Fruit fly (Drosophila melanogaster) whole organism, embryonic: ENCODE data around the gene CG15767.
A peak's percentile ranks its signal among the peaks of the same experiment; 100 is the strongest.

ENCODE experiments used
- Aef1 ChIP-seq: fragments of 200-800 bp; sonication (Bioruptor generic); IDR thresholded peaks from 3 replicates; pipeline ENCODE4 v1.3.6; 2022; ENCODE audit warnings: missing biosample characterization, missing genetic modification characterization
- Antp ChIP-seq: fragments of 200-800 bp; sonication (Bioruptor generic); optimal IDR thresholded peaks from 3 replicates; lab custom pipeline; 2016; ENCODE audit warnings: missing biosample characterization, missing genetic modification characterization
- B-H1 ChIP-seq: fragments of 200-800 bp; sonication (Bioruptor generic); IDR thresholded peaks from 3 replicates; pipeline ENCODE4 v1.3.6; 2022; ENCODE audit warnings: missing biosample characterization, missing genetic modification characterization
- Blimp-1 ChIP-seq: fragments of 200-800 bp; sonication (Bioruptor generic); optimal IDR thresholded peaks from 3 replicates; lab custom pipeline; 2018; ENCODE audit warnings: missing biosample characterization, missing genetic modification characterization, mild to moderate bottlenecking, moderate library complexity, missing genetic modification reagents
- BtbVII ChIP-seq: fragments of 200-800 bp; sonication (Bioruptor generic); optimal IDR thresholded peaks from 3 replicates; lab custom pipeline; 2017; ENCODE audit warnings: missing biosample characterization, mild to moderate bottlenecking, missing genetic modification characterization
- CG10431 ChIP-seq: fragments of 200-800 bp; sonication (Bioruptor generic); optimal IDR thresholded peaks from 3 replicates; lab custom pipeline; 2018; ENCODE audit warnings: missing biosample characterization, mild to moderate bottlenecking, missing genetic modification characterization
- CG10979 ChIP-seq: fragments of 200-800 bp; sonication (Bioruptor generic); optimal IDR thresholded peaks from 2 replicates; lab custom pipeline; 2018; ENCODE audit warnings: missing biosample characterization, mild to moderate bottlenecking, missing genetic modification characterization, moderate library complexity
- CG11093 ChIP-seq: fragments of 200-800 bp; sonication (Bioruptor generic); IDR thresholded peaks from 3 replicates; pipeline ENCODE4 v1.3.6; 2022; ENCODE audit warnings: missing biosample characterization, missing genetic modification characterization
- CG12744 ChIP-seq: fragments of 200-800 bp; sonication (Bioruptor generic); optimal IDR thresholded peaks from 2 replicates; lab custom pipeline; 2016; ENCODE audit warnings: missing biosample characterization, missing genetic modification characterization
- CG15601 ChIP-seq: fragments of 200-800 bp; sonication (Bioruptor generic); optimal IDR thresholded peaks from 3 replicates; lab custom pipeline; 2019; ENCODE audit warnings: missing biosample characterization, mild to moderate bottlenecking, missing genetic modification characterization, moderate library complexity
- CG16779 ChIP-seq: fragments of 200-800 bp; sonication (Bioruptor generic); IDR thresholded peaks from 2 replicates; pipeline ENCODE4 v1.3.6; 2022; ENCODE audit warnings: missing biosample characterization, missing genetic modification characterization
- CG2199 ChIP-seq: fragments of 200-800 bp; sonication (Bioruptor generic); IDR thresholded peaks from 3 replicates; pipeline ENCODE4 v1.3.6; 2022; ENCODE audit warnings: missing biosample characterization, missing genetic modification characterization
- CG3065 ChIP-seq: fragments of 200-800 bp; sonication (Bioruptor generic); optimal IDR thresholded peaks from 2 replicates; lab custom pipeline; 2016; ENCODE audit warnings: missing biosample characterization, missing genetic modification characterization
- CG31224 ChIP-seq: fragments of 200-800 bp; sonication (Bioruptor generic); IDR thresholded peaks from 2 replicates; pipeline ENCODE4 v1.3.6; 2022; ENCODE audit warnings: missing biosample characterization, missing genetic modification characterization
- CG32772 ChIP-seq: fragments of 200-800 bp; sonication (Bioruptor generic); IDR thresholded peaks from 2 replicates; pipeline ENCODE4 v1.3.6; 2022; ENCODE audit warnings: missing biosample characterization, missing genetic modification characterization
- CG4282 ChIP-seq: fragments of 200-800 bp; sonication (Bioruptor generic); optimal IDR thresholded peaks from 2 replicates; lab custom pipeline; 2016; ENCODE audit warnings: missing biosample characterization, missing genetic modification characterization
- CG4707 ChIP-seq: fragments of 200-800 bp; sonication (Bioruptor generic); optimal IDR thresholded peaks from 2 replicates; lab custom pipeline; 2018; ENCODE audit warnings: missing biosample characterization, mild to moderate bottlenecking, missing genetic modification characterization, moderate library complexity
- CG6791 ChIP-seq: fragments of 200-800 bp; sonication (Bioruptor generic); IDR thresholded peaks from 3 replicates; pipeline ENCODE4 v1.3.6; 2022; ENCODE audit warnings: missing biosample characterization, missing genetic modification characterization; ENCODE audit not compliant: partially characterized antibody
- Ets65A ChIP-seq: fragments of 200-800 bp; sonication (Bioruptor generic); peaks from one replicate; lab custom pipeline; 2016; ENCODE audit warnings: missing biosample characterization, missing genetic modification characterization
- Hr3 ChIP-seq: fragments of 200-800 bp; sonication (Bioruptor generic); optimal IDR thresholded peaks from 3 replicates; lab custom pipeline; 2016; ENCODE audit warnings: missing biosample characterization, missing genetic modification characterization
- Hr78 ChIP-seq, 2 experiments: fragments of 200-800 bp in 1 of 2; fragments of >200 bp in 1 of 2; sonication (Bioruptor generic) in 1 of 2; optimal IDR thresholded peaks; 2 replicates each; lab custom pipeline; 2017 to 2019; ENCODE audit warnings: missing biosample characterization in 2 of 2, missing genetic modification characterization in 2 of 2, mild to moderate bottlenecking in 1 of 2, moderate library complexity in 1 of 2
- NFAT ChIP-seq: fragments of 200-800 bp; sonication (Bioruptor generic); IDR thresholded peaks from 2 replicates; pipeline ENCODE4 v1.3.6; 2022; ENCODE audit warnings: missing biosample characterization, missing genetic modification characterization
- Oli ChIP-seq: fragments of 200-800 bp; sonication (Bioruptor generic); optimal IDR thresholded peaks from 2 replicates; lab custom pipeline; 2018; ENCODE audit warnings: missing biosample characterization, mild to moderate bottlenecking, missing genetic modification characterization, moderate library complexity
- Pdp1 ChIP-seq, 2 experiments: fragments of 200-800 bp; sonication (Bioruptor generic); optimal IDR thresholded peaks; 3 replicates each; lab custom pipeline; 2016; ENCODE audit warnings: missing biosample characterization in 2 of 2, missing genetic modification characterization in 2 of 2, mild to moderate bottlenecking in 1 of 2, moderate library complexity in 1 of 2
- bigmax ChIP-seq: fragments of 200-800 bp; sonication (Bioruptor generic); optimal IDR thresholded peaks from 2 replicates; lab custom pipeline; 2018; ENCODE audit warnings: missing biosample characterization, mild to moderate bottlenecking, missing genetic modification characterization
- chinmo ChIP-seq: fragments of 200-800 bp; sonication (Bioruptor generic); IDR thresholded peaks from 4 replicates; pipeline ENCODE4 v1.3.6; 2022; ENCODE audit warnings: missing biosample characterization, missing genetic modification characterization; ENCODE audit not compliant: partially characterized antibody
- ci ChIP-seq: fragments of 200-800 bp; sonication (Bioruptor generic); IDR thresholded peaks from 3 replicates; pipeline ENCODE4 v1.3.6; 2022; ENCODE audit warnings: missing biosample characterization, missing genetic modification characterization
- crol ChIP-seq: fragments of 200-800 bp; sonication (Bioruptor generic); IDR thresholded peaks from 2 replicates; pipeline ENCODE4 v1.3.6; 2022; ENCODE audit warnings: missing biosample characterization, missing genetic modification characterization
- fd3F ChIP-seq: fragments of 200-800 bp; sonication (Bioruptor generic); optimal IDR thresholded peaks from 2 replicates; lab custom pipeline; 2018; ENCODE audit warnings: missing biosample characterization, mild to moderate bottlenecking, missing genetic modification characterization, moderate library complexity
- gsb-n ChIP-seq: fragments of 200-800 bp; sonication (Bioruptor generic); optimal IDR thresholded peaks from 3 replicates; lab custom pipeline; 2018; ENCODE audit warnings: missing biosample characterization, mild to moderate bottlenecking, missing genetic modification characterization
- ind ChIP-seq: fragments of 200-800 bp; sonication (Bioruptor generic); optimal IDR thresholded peaks from 3 replicates; lab custom pipeline; 2016; ENCODE audit warnings: missing biosample characterization, missing genetic modification characterization
- lbe ChIP-seq: fragments of 200-800 bp; sonication (Bioruptor generic); optimal IDR thresholded peaks from 2 replicates; lab custom pipeline; 2016; ENCODE audit warnings: missing biosample characterization, mild to moderate bottlenecking, missing genetic modification characterization
- mam ChIP-seq: fragments of 200-800 bp; sonication (Bioruptor generic); optimal IDR thresholded peaks from 3 replicates; lab custom pipeline; 2016; ENCODE audit warnings: missing biosample characterization, missing genetic modification characterization
- mirr ChIP-seq: fragments of 200-800 bp; sonication (Bioruptor generic); optimal IDR thresholded peaks from 3 replicates; lab custom pipeline; 2018; ENCODE audit warnings: missing biosample characterization, mild to moderate bottlenecking, missing genetic modification characterization
- otp ChIP-seq: fragments of 200-800 bp; sonication (Bioruptor generic); IDR thresholded peaks from 3 replicates; pipeline ENCODE4, ENCODE4 v1.3.6; 2022; ENCODE audit warnings: missing biosample characterization, missing genetic modification characterization
- peb ChIP-seq: fragments of 200-800 bp; sonication (Bioruptor generic); IDR thresholded peaks from 2 replicates; pipeline ENCODE4 v1.3.6; 2022; ENCODE audit warnings: missing biosample characterization, missing genetic modification characterization
- pros ChIP-seq: fragments of 200-800 bp; sonication (Bioruptor generic); optimal IDR thresholded peaks from 3 replicates; lab custom pipeline; 2019; ENCODE audit warnings: missing biosample characterization, mild to moderate bottlenecking, missing genetic modification characterization, moderate library complexity
- stc ChIP-seq: fragments of 200-800 bp; sonication (Bioruptor generic); IDR thresholded peaks from 2 replicates; pipeline ENCODE4 v1.3.6; 2022; ENCODE audit warnings: missing biosample characterization, missing genetic modification characterization
- tap ChIP-seq: fragments of 200-800 bp; optimal IDR thresholded peaks from 3 replicates; lab custom pipeline; 2019; ENCODE audit warnings: missing biosample characterization, mild to moderate bottlenecking, missing genetic modification characterization, moderate library complexity
- unc-4 ChIP-seq: fragments of 200-800 bp; sonication (Bioruptor generic); IDR thresholded peaks from 2 replicates; pipeline ENCODE4 v1.3.6; 2022; ENCODE audit warnings: missing biosample characterization, missing genetic modification characterization; ENCODE audit not compliant: partially characterized antibody
- z ChIP-seq: fragments of 200-800 bp; sonication (Bioruptor generic); IDR thresholded peaks from 3 replicates; pipeline ENCODE4 v1.3.6; 2022; ENCODE audit warnings: missing biosample characterization, missing genetic modification characterization

Gene CG15767

DNA sequence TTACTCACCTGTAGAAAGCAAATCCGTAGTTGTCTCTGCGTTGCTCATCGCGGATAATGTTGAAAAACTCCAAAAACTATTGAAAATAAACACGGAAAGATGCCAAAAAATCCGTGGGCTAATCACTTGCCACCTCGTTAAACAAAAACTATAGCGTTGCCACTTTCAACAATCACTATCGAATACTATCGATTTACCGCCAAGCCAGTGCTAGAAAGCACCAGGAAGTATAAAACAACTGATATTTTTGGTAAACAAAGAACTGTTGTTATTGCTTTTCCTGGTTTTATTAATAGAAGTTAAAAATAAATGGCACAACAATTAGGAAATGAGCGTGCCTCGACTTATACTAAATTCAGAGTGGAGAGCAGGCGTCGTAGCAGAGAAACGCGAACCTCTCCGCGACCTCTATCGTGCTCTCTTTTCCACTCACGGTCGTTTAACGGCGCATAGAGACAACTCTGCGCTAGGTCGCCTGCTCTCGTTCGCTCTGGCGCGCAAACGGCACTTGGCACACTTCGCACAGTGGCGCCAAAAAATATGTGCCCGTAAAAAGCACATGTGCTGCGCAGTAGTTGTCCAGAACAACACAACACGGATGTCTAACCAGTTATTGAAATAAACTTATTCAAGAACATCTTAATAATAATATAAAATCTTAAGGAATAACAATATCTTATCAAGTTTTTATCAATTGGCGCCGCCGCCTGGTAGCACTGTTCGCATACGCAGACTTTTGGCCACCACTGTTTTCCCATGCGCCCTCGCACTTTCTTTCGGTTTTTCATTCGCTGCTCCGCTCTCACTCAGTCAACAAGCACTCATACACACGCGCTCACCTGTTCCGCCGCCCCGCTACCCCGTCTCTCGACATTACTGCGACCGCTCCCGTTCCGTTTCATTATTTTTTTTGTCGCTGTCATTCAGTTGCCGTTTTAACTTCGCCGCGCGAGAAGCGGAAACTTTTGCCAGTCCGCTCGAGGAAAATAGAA lies 34.2 kb upstream of the CG15767 start, which contains the start of the genes lin-52 and CG15771 (continued):
- peak; percentile 90 for TF ChIP-seq lbe
- peak; percentile 72 for TF ChIP-seq mam (GFP tag; lab: Kevin White, UChicago)
- peak; percentile 94 for TF ChIP-seq ci (GFP tag; lab: Robert Waterston, UW)
- TF ChIP-seq CG3065 (GFP tag; lab: Kevin White, UChicago): peak; percentile 76
- peak in 1 of 2 experiments; percentile 85 for TF ChIP-seq Hr78 (GFP tag; optimal IDR thresholded peaks at IDR 0.05; lab: Kevin White, UChicago)
- peak; percentile 93 for TF ChIP-seq Hr3 (GFP tag; lab: Kevin White, UChicago)
- TF ChIP-seq CG4707 (GFP tag; lab: Kevin White, UChicago): peak; percentile 86
- peak; percentile 90 for TF ChIP-seq CG31224 (GFP tag; lab: Robert Waterston, UW)
- TF ChIP-seq bigmax: no peak
- peak; percentile 97 for TF ChIP-seq Oli (tag; lab: Kevin White, UChicago)
- peak; percentile 38 for TF ChIP-seq CG12744
- TF ChIP-seq gsb-n (tag; lab: Kevin White, UChicago): peak; percentile 91
- TF ChIP-seq Aef1 (GFP tag; lab: Robert Waterston, UW): peak; percentile 95
- peak; percentile 96 for TF ChIP-seq CG11093 (GFP tag; lab: Robert Waterston, UW)

dm6 chrX:5756146-5756545 lies 33.1 kb upstream of the CG15767 start:
- no peak for TF ChIP-seq CG16779
- peak; percentile 90 for TF ChIP-seq CG10431
- peak; percentile 79; the same call in 1 of the 3 replicates for TF ChIP-seq CG2199 (GFP tag; lab: Robert Waterston, UW)
- 0 out of 3 replicates have a peak, but pooled peaks have one; percentile 20 for TF ChIP-seq z (GFP tag; lab: Robert Waterston, UW)
- no peak for TF ChIP-seq Antp (GFP tag; lab: Kevin White, UChicago)
- no peak for TF ChIP-seq CG15601
- TF ChIP-seq pros (GFP tag; lab: Kevin White, UChicago): no peak
- TF ChIP-seq unc-4 (GFP tag; lab: Robert Waterston, UW): no peak
- peak; percentile 71; the same call in 1 of the 2 replicates for TF ChIP-seq NFAT (GFP tag; lab: Robert Waterston, UW)
- no peak for TF ChIP-seq CG4282
- TF ChIP-seq ind: no peak
- no peak for TF ChIP-seq CG10979 (tag; lab: Kevin White, UChicago)
- TF ChIP-seq stc (GFP tag; lab: Robert Waterston, UW): 0 out of 2 replicates have a peak, but pooled peaks have one; percentile 9
- TF ChIP-seq Hr78 (GFP tag; optimal IDR thresholded peaks at IDR 0.05; lab: Kevin White, UChicago): peak in 1 of 2 experiments; percentile 81
- no peak for TF ChIP-seq otp (GFP tag; lab: Robert Waterston, UW)
- TF ChIP-seq CG32772 (GFP tag; lab: Robert Waterston, UW): peak; percentile 50; the same call in 1 of the 2 replicates
- TF ChIP-seq Blimp-1: peak; percentile 85
- TF ChIP-seq mirr (GFP tag; lab: Kevin White, UChicago): no peak
- peak in 1 of 2 experiments; percentile 84 for TF ChIP-seq Pdp1 (GFP tag; optimal IDR thresholded peaks at IDR 0.05; lab: Kevin White, UChicago)
- no peak for TF ChIP-seq BtbVII (GFP tag; lab: Kevin White, UChicago)
- TF ChIP-seq tap (tag; lab: Kevin White, UChicago): no peak
- TF ChIP-seq Ets65A (GFP tag; lab: Kevin White, UChicago): no peak
- no peak for TF ChIP-seq fd3F (GFP tag; lab: Kevin White, UChicago)
- 0 out of 3 replicates have a peak, but pooled peaks have one; percentile 24 for TF ChIP-seq CG6791 (GFP tag; lab: Robert Waterston, UW)
- TF ChIP-seq crol: peak; percentile 92
- no peak for TF ChIP-seq peb
- TF ChIP-seq B-H1 (GFP tag; lab: Robert Waterston, UW): no peak
- TF ChIP-seq chinmo: 0 out of 4 replicates have a peak, but pooled peaks have one; percentile 16
